Worm (Caenorhabditis elegans) whole organism, young adult: ENCODE results near the gene aakg-3.

Experiments used
- F39B2.1 ChIP-seq: fragments of 200-800 bp; sonication (Bioruptor generic); IDR thresholded peaks from 2 replicates; pipeline ENCODE4 v1.3.6; 2022; ENCODE audit warnings: missing genetic modification reagents, missing genetic modification characterization, missing compliant biosample characterization
- somi-1 ChIP-seq: fragments of 200-800 bp; sonication (Bioruptor generic); optimal IDR thresholded peaks from 2 replicates; lab custom pipeline; 2018; ENCODE audit warnings: mild to moderate bottlenecking, missing genetic modification characterization, missing compliant biosample characterization

DNA sequence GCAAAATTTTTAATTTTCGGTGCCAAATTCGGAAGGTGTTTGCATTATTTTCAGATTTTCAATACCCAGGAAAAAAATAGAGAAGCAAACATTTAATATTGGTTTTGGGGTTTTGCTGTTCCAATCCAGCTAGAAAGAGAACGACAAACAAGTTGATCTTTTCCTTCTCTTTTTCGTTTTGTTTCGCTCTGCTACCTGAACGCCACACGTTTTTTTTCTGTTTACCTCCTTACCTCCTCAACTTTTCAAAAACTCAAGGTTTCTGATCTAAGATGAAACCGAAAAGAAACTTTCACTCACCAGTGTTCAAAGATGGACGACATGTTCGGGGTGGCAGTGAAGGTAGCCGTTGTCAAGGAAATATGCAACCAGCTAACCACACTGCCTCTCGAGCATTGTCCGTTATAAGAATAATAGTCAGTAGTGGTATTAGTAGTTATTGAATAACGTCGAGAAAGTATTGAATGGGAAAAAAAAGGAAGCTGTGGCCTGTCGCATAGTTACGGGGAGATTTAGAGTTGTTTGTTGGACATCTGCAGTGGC is 6.7 kb upstream of the aakg-3 start:
- no peak for TF ChIP-seq somi-1
- no peak for TF ChIP-seq F39B2.1 (GFP tag; lab: Robert Waterston, UW)
